Fruit fly (Drosophila melanogaster): ENCODE measurements around the gene Spn77Ba.

Gene Spn77Ba

DNA sequence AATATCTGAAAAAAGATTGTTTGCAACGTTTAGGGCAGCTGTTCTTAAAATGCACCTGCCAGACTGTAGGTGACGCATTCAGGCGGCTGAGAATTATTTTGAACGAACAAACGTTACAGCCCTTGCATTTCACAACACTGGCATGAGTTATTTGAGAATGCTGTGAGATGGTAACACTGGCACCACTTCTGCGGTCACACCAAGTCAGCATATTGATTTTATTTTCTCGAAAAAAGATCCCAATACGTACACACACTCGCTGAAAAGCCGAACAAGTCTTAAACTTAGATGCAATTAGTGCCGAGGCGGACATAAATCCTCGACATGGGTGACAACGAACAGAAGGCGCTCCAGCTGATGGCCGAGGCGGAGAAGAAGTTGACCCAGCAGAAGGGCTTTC is 3.5 kb upstream of the Spn77Ba start, which contains the start of gene alphaSnap (continued):
- TF ChIP-seq E2f2 (GFP tag; IDR thresholded peaks at IDR 0.05): peak; percentile 83
- TF ChIP-seq CG14441 (GFP tag; IDR thresholded peaks at IDR 0.05): no peak
- TF ChIP-seq CG42726 (GFP tag; IDR thresholded peaks at IDR 0.05; ENCODE audit: partially characterized antibody): peak; percentile 36; the same call in 1 of the 2 replicates
- no peak for TF ChIP-seq Oli (tag; optimal IDR thresholded peaks at IDR 0.05)
- TF ChIP-seq CG2875 (GFP tag; optimal IDR thresholded peaks at IDR 0.05): no peak
- peak; percentile 13 for TF ChIP-seq tx (GFP tag; optimal IDR thresholded peaks at IDR 0.05)
- TF ChIP-seq CG17568 (GFP tag; optimal IDR thresholded peaks at IDR 0.05): no peak
- TF ChIP-seq fru (optimal IDR thresholded peaks at IDR 0.05): no peak
- no peak for TF ChIP-seq Dip2 (GFP tag; IDR thresholded peaks at IDR 0.05)
- TF ChIP-seq exex (tag; optimal IDR thresholded peaks at IDR 0.05): no peak
- TF ChIP-seq Stat92E (GFP tag; optimal IDR thresholded peaks at IDR 0.05): no peak
- no peak for TF ChIP-seq CG1602 (GFP tag; optimal IDR thresholded peaks at IDR 0.05)
- TF ChIP-seq CG14965 (GFP tag; optimal IDR thresholded peaks at IDR 0.05; ENCODE audit: borderline replicate concordance): no peak
- no peak for TF ChIP-seq CG6654 (GFP tag; optimal IDR thresholded peaks at IDR 0.05)
- TF ChIP-seq NFAT (GFP tag; IDR thresholded peaks at IDR 0.05): no peak
- TF ChIP-seq dm (GFP tag; optimal IDR thresholded peaks at IDR 0.05): no peak
- TF ChIP-seq Ets97D (GFP tag; optimal IDR thresholded peaks at IDR 0.05): peak; percentile 56
- no peak for TF ChIP-seq fd64A (GFP tag; optimal IDR thresholded peaks at IDR 0.05)
- 0 out of 3 replicates have a peak, but pooled peaks have one; percentile 37 for TF ChIP-seq ken (GFP tag; IDR thresholded peaks at IDR 0.05)
- TF ChIP-seq Taf1 (GFP tag; IDR thresholded peaks at IDR 0.05): no peak
- no peak; the same call in 1 of the 2 replicates for TF ChIP-seq stc (GFP tag; IDR thresholded peaks at IDR 0.05)
- no peak for TF ChIP-seq br (optimal IDR thresholded peaks at IDR 0.05)
- peak; percentile 45 for TF ChIP-seq Sin3A (optimal IDR thresholded peaks at IDR 0.05)
- peak; percentile 54 for TF ChIP-seq CG17829 (tag; optimal IDR thresholded peaks at IDR 0.05)
- TF ChIP-seq CG7745 (tag; optimal IDR thresholded peaks at IDR 0.05): no peak
- TF ChIP-seq klu (GFP tag; IDR thresholded peaks at IDR 0.05): no peak
- TF ChIP-seq pzg (GFP tag; optimal IDR thresholded peaks at IDR 0.05): peak; percentile 91
- TF ChIP-seq Lim3 (GFP tag; IDR thresholded peaks at IDR 0.05): no peak
- TF ChIP-seq CG2712 (tag; optimal IDR thresholded peaks at IDR 0.05): peak; percentile 27
- TF ChIP-seq slou (GFP tag; optimal IDR thresholded peaks at IDR 0.05): no peak
- no peak for TF ChIP-seq dati (GFP tag; IDR thresholded peaks at IDR 0.05)
- TF ChIP-seq CG6854 (GFP tag; optimal IDR thresholded peaks at IDR 0.05): no peak
- TF ChIP-seq hth (optimal IDR thresholded peaks at IDR 0.05): no peak
- no peak for TF ChIP-seq CG15696 (tag; optimal IDR thresholded peaks at IDR 0.05)
- TF ChIP-seq Nf-YA (GFP tag; IDR thresholded peaks at IDR 0.05): no peak
- TF ChIP-seq tll (GFP tag; optimal IDR thresholded peaks at IDR 0.05): peak in 1 of 2 experiments; percentile 41
- no peak for TF ChIP-seq CG17912 (GFP tag; optimal IDR thresholded peaks at IDR 0.05)
- peak; percentile 92 for TF ChIP-seq Ets65A (GFP tag)
- no peak for TF ChIP-seq ham (GFP tag; IDR thresholded peaks at IDR 0.05)
- no peak for TF ChIP-seq CG15269 (tag; optimal IDR thresholded peaks at IDR 0.05)
- TF ChIP-seq CkIIα-i1 (GFP tag; IDR thresholded peaks at IDR 0.05): no peak
- TF ChIP-seq zen (tag; optimal IDR thresholded peaks at IDR 0.05): no peak
- TF ChIP-seq inv (GFP tag; IDR thresholded peaks at IDR 0.05; ENCODE audit: partially characterized antibody): no peak
- TF ChIP-seq Mrtf (GFP tag; IDR thresholded peaks at IDR 0.05): no peak
- no peak for TF ChIP-seq Gsc (GFP tag; IDR thresholded peaks at IDR 0.05)
- TF ChIP-seq Ada2b (GFP tag; IDR thresholded peaks at IDR 0.05): no peak
- no peak for TF ChIP-seq lov (optimal IDR thresholded peaks at IDR 0.05)
- no peak for TF ChIP-seq lov (GFP tag; IDR thresholded peaks at IDR 0.05)
- no peak for TF ChIP-seq tup (GFP tag; optimal IDR thresholded peaks at IDR 0.05)
- TF ChIP-seq jing (GFP tag; optimal IDR thresholded peaks at IDR 0.05): no peak
- TF ChIP-seq sr (GFP tag; IDR thresholded peaks at IDR 0.05): no peak
- peak; percentile 17 for TF ChIP-seq shn (GFP tag; optimal IDR thresholded peaks at IDR 0.05)
- TF ChIP-seq Tbp (GFP tag; optimal IDR thresholded peaks at IDR 0.05): no peak
- no peak for TF ChIP-seq CG7271 (tag; optimal IDR thresholded peaks at IDR 0.05)
